Fruit fly (Drosophila melanogaster) whole organism, pupa: ENCODE data around the gene CG1910.
A peak's percentile ranks its signal among the peaks of the same experiment; 100 is the strongest.

Source experiments
- CG10348 ChIP-seq: fragments of 200-800 bp; sonication (Bioruptor generic); IDR thresholded peaks from 2 replicates; pipeline ENCODE4 v1.3.6; 2022; ENCODE audit warnings: missing biosample characterization, missing genetic modification characterization
- CG12605 ChIP-seq: fragments of 200-800 bp; sonication (Bioruptor generic); IDR thresholded peaks from 2 replicates; pipeline ENCODE4 v1.3.6; 2022; ENCODE audit warnings: missing biosample characterization, missing genetic modification characterization
- CG13204 ChIP-seq: fragments of 200-800 bp; sonication (Bioruptor generic); optimal IDR thresholded peaks from 2 replicates; lab custom pipeline; 2018; ENCODE audit warnings: missing biosample characterization, mild to moderate bottlenecking, missing genetic modification characterization, moderate library complexity
- CG14655 ChIP-seq: fragments of 200-800 bp; sonication (Bioruptor generic); optimal IDR thresholded peaks from 3 replicates; lab custom pipeline; 2017; ENCODE audit warnings: mild to moderate bottlenecking, missing biosample characterization, missing genetic modification reagents, missing genetic modification characterization
- CG15710 ChIP-seq: fragments of 200-800 bp; sonication (Bioruptor generic); optimal IDR thresholded peaks from 2 replicates; lab custom pipeline; 2018; ENCODE audit warnings: missing biosample characterization, mild to moderate bottlenecking, missing genetic modification characterization, moderate library complexity
- CG17806 ChIP-seq: fragments of 200-800 bp; sonication (Bioruptor generic); optimal IDR thresholded peaks from 2 replicates; lab custom pipeline; 2018; ENCODE audit warnings: missing biosample characterization, mild to moderate bottlenecking, missing genetic modification characterization, moderate library complexity
- CG32121 ChIP-seq: fragments of 200-800 bp; sonication (Bioruptor generic); IDR thresholded peaks from 2 replicates; pipeline ENCODE4 v1.3.6; 2022; ENCODE audit warnings: missing biosample characterization, missing genetic modification characterization
- CG34367 ChIP-seq: fragments of 200-800 bp; sonication (Bioruptor generic); optimal IDR thresholded peaks from 2 replicates; lab custom pipeline; 2018; ENCODE audit warnings: missing biosample characterization, mild to moderate bottlenecking, missing genetic modification characterization
- CG4496 ChIP-seq: fragments of 200-800 bp; sonication (Bioruptor generic); IDR thresholded peaks from 3 replicates; pipeline ENCODE4 v1.3.6; 2022; ENCODE audit warnings: missing biosample characterization, missing genetic modification characterization
- CG8159 ChIP-seq: fragments of 200-800 bp; sonication (Bioruptor generic); optimal IDR thresholded peaks from 3 replicates; lab custom pipeline; 2018; ENCODE audit warnings: missing biosample characterization, mild to moderate bottlenecking, missing genetic modification characterization, moderate library complexity
- CG8301 ChIP-seq: fragments of 200-800 bp; sonication (Bioruptor generic); optimal IDR thresholded peaks from 2 replicates; lab custom pipeline; 2018; ENCODE audit warnings: missing biosample characterization, mild to moderate bottlenecking, missing genetic modification characterization
- CG9948 ChIP-seq: fragments of 200-800 bp; sonication (Bioruptor generic); optimal IDR thresholded peaks from 2 replicates; lab custom pipeline; 2018; ENCODE audit warnings: missing biosample characterization, mild to moderate bottlenecking, missing genetic modification characterization, moderate library complexity
- D1 ChIP-seq: fragments of 200-800 bp; sonication (Bioruptor generic); optimal IDR thresholded peaks from 2 replicates; lab custom pipeline; 2018; ENCODE audit warnings: missing biosample characterization, mild to moderate bottlenecking, missing genetic modification characterization, moderate library complexity
- EcR ChIP-seq: fragments of 200-800 bp; sonication (Bioruptor generic); optimal IDR thresholded peaks from 3 replicates; lab custom pipeline; 2019; ENCODE audit warnings: missing biosample characterization, missing genetic modification characterization, mild to moderate bottlenecking, moderate library complexity, missing genetic modification reagents
- Ets98B ChIP-seq: fragments of 200-800 bp; sonication (Bioruptor generic); IDR thresholded peaks from 2 replicates; pipeline ENCODE4 v1.3.6; 2022; ENCODE audit warnings: missing biosample characterization, missing genetic modification characterization
- Pif1A ChIP-seq: fragments of 200-800 bp; sonication (Bioruptor generic); optimal IDR thresholded peaks from 3 replicates; lab custom pipeline; 2016; ENCODE audit warnings: missing biosample characterization, missing genetic modification characterization
- Pif1B ChIP-seq: fragments of 200-800 bp; sonication (Bioruptor generic); optimal IDR thresholded peaks from 3 replicates; lab custom pipeline; 2016; ENCODE audit warnings: missing biosample characterization, missing genetic modification characterization
- Snoo ChIP-seq: fragments of 200-800 bp; sonication (Bioruptor generic); optimal IDR thresholded peaks from 3 replicates; lab custom pipeline; 2017; ENCODE audit warnings: missing biosample characterization, mild to moderate bottlenecking, missing genetic modification characterization, inconsistent platforms
- fd96Ca ChIP-seq: fragments of 200-800 bp; sonication (Bioruptor generic); IDR thresholded peaks from 3 replicates; pipeline ENCODE4 v1.3.6; 2022; ENCODE audit warnings: missing biosample characterization, missing genetic modification characterization
- gl ChIP-seq: fragments of 200-800 bp; sonication (Bioruptor generic); optimal IDR thresholded peaks from 2 replicates; lab custom pipeline; 2018; ENCODE audit warnings: missing biosample characterization, mild to moderate bottlenecking, missing genetic modification characterization
- rn ChIP-seq: fragments of 200-800 bp; sonication (Bioruptor generic); IDR thresholded peaks from 2 replicates; pipeline ENCODE4 v1.3.6; 2022; ENCODE audit warnings: missing biosample characterization, missing genetic modification characterization

Gene CG1910

DNA sequence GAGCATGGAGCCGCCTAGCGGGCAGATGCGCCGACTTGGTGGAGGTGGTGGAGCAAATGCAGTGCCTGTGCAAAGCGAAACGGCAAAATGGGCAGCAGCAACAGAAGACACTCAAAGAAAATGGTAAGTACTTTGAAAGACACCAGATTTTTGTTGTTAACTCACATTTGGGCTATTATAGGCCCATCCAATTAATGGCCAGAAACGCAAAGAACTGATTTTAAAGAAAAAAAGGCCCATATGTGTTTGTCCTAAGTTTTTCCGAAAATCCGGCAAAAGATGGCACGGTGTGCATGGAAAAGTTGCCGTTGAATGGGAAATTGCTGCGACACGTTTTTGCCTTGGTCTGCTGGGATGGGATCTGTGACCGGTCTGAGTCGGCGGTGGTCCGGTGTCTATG lies 20.8 kb downstream of the CG1910 start:
- TF ChIP-seq CG10348 (GFP tag; lab: Robert Waterston, UW) (no peak), Pif1A (GFP tag; lab: Kevin White, UChicago) (peak; percentile 75), Snoo (tag; lab: Kevin White, UChicago) (no peak), CG8159 (tag; lab: Kevin White, UChicago) (peak; percentile 45), rn (peak; percentile 63), gl (tag; lab: Kevin White, UChicago) (no peak), CG8301 (tag; lab: Kevin White, UChicago) (peak; percentile 92), EcR (GFP tag; lab: Kevin White, UChicago) (no peak), Pif1B (GFP tag; lab: Kevin White, UChicago) (peak; percentile 53), CG4496 (GFP tag; lab: Robert Waterston, UW) (peak; percentile 89), D1 (no peak), CG34367 (tag; lab: Kevin White, UChicago) (no peak), CG13204 (no peak), fd96Ca (GFP tag; lab: Robert Waterston, UW) (peak; percentile 93), CG32121 (GFP tag; lab: Robert Waterston, UW) (peak; percentile 85), CG15710 (tag; lab: Kevin White, UChicago) (no peak), CG14655 (peak; percentile 91), CG12605 (GFP tag; lab: Robert Waterston, UW) (peak; percentile 68), CG17806 (tag; lab: Kevin White, UChicago) (peak; percentile 61), CG9948 (tag; lab: Kevin White, UChicago) (peak; percentile 71), Ets98B (GFP tag; lab: Robert Waterston, UW) (peak; percentile 89)

DNA sequence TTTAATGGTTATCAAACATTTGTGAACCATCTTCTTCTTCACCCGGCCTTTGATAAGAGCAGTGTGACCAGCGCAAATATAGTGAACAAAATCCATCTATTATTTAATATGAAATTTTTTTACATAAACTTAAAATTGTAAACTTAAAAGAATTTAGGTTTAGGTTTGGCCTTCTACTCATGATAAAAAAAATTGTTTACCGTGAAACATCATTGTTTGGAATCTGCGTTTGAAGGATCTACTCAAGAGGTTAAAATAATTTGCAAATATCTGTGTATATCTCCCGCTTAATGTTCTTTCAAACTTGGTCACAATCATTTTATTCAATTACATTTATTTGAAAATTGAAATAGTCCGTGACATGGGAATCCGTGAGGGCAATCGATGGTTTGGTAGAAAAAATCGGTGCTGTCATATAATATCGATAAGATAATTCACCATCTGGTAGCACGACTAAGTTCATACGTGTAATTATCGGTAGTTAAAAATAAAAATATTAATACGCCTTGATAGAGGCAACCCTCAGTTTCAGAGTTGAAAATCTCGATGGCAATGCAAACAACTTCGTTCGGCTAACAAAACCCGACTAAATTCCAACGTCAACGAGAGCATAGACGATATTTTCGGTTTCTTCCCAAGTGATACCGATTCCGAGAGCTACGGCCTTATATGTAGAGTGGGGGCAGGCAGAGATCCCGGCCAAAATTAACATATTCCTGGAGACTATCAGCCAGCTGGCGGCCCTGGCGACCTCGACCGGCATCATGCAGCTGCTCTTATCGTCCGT lies 24.5 kb downstream of the CG1910 start, which contains the start of the genes betaGlu and sip3:
Gene betaGlu, minus strand, starts transcription at position 59 of the 787 bp plus-strand sequence.
Gene sip3, plus strand, starts transcription at position 430 of the 787 bp plus-strand sequence.
- no peak for TF ChIP-seq CG4496 (GFP tag; lab: Robert Waterston, UW)
- TF ChIP-seq Pif1B (GFP tag; lab: Kevin White, UChicago): peak; percentile 5

DNA sequence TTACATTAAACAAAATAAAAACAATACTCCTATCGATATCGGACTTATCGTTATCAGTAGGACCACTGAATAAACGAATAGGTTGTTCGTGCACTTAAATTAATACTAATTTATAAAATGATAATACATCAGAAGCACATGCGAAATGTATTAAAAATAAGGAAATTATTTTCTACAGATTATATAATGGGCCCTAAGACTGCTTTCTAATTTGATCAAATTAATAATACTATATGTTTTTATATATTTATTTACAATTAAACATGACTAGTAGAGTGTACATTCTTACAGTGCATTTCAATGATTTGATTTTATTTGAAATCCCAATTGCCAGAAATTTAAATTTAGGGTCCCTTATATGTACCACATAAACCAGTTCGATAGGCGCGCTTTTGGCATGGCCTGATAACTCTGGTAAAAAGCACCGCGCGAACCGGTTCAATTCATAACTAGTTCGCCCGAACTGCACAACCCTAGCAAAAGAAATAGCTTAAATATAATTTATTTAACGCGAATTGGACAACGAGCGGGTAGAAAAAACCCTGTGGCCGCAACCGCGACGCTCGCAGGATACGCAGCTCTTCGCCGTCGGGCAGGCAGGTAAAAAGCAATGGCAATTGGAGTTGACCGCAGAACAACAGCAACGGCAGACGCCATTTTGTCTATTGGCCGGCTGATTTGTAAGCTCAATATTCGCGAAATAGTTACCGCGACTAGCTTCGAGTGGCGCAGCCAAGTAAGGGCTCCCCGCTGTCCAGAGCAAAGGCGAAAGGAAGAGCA lies 29.3 kb downstream of the CG1910 start, which contains the start of the genes CG2126 and faf:
Gene CG2126, minus strand, starts transcription at position 70 of the 780 bp plus-strand sequence.
Gene faf, plus strand, starts transcription at position 438 of the 780 bp plus-strand sequence.
- no peak for TF ChIP-seq CG14655
- TF ChIP-seq CG34367 (tag; lab: Kevin White, UChicago): peak; percentile 55
- no peak for TF ChIP-seq CG10348 (GFP tag; lab: Robert Waterston, UW)
- no peak for TF ChIP-seq Pif1A (GFP tag; lab: Kevin White, UChicago)
- peak; percentile 53; the same call in 1 of the 2 replicates for TF ChIP-seq CG12605 (GFP tag; lab: Robert Waterston, UW)
- peak; percentile 79 for TF ChIP-seq CG8159 (tag; lab: Kevin White, UChicago)
- TF ChIP-seq CG4496 (GFP tag; lab: Robert Waterston, UW): peak; percentile 70
- peak; percentile 76 for TF ChIP-seq CG32121 (GFP tag; lab: Robert Waterston, UW)
- TF ChIP-seq CG9948 (tag; lab: Kevin White, UChicago): no peak
- TF ChIP-seq CG17806 (tag; lab: Kevin White, UChicago): peak; percentile 67
- peak; percentile 53 for TF ChIP-seq Snoo (tag; lab: Kevin White, UChicago)
- TF ChIP-seq rn: peak; percentile 22; the same call in 1 of the 2 replicates
- peak; percentile 51; the same call in 1 of the 2 replicates for TF ChIP-seq Ets98B (GFP tag; lab: Robert Waterston, UW)
- peak; percentile 65 for TF ChIP-seq CG15710 (tag; lab: Kevin White, UChicago)
- TF ChIP-seq CG8301 (tag; lab: Kevin White, UChicago): no peak
- TF ChIP-seq EcR (GFP tag; lab: Kevin White, UChicago): no peak
- no peak for TF ChIP-seq CG13204
- no peak for TF ChIP-seq gl (tag; lab: Kevin White, UChicago)
- TF ChIP-seq D1: no peak
- TF ChIP-seq Pif1B (GFP tag; lab: Kevin White, UChicago): no peak
- TF ChIP-seq fd96Ca (GFP tag; lab: Robert Waterston, UW): no peak
- TF ChIP-seq, all 21 proteins: peak for 10

DNA sequence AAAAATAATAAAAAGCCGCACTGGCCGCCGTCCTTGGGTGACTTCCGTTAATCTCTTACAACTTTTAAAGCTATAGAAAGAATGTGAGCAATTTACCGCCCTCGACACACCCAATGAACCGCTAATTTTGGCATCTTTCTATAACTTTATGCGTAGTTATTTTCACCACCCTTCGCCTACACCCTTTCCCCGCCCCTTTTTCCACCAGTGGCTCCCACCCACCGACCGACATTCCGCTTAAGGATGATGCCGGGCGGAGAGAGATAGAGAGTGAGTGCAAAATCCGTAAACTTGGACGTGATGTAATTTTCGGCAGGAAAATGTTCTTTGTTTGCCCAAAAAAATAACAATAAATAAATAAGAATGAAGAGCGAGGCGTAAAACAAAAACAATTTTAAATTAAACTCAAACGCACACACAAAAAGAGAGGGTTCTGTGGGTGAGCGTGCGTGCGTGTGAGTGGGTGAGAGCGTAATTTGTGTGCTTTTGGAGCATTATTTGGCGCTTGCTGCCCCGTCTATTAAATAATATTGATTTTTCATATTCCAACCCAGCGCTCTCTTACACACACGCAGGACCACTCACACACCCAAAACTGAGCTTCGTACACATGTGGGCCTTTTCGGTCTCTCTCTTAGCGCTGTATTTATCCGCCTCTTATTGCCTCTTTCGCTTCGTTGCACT lies 30.2 kb downstream of the CG1910 start:
- no peak for TF ChIP-seq CG12605 (GFP tag; lab: Robert Waterston, UW)
- no peak for TF ChIP-seq CG34367 (tag; lab: Kevin White, UChicago)
- no peak for TF ChIP-seq CG4496 (GFP tag; lab: Robert Waterston, UW)
- TF ChIP-seq CG10348 (GFP tag; lab: Robert Waterston, UW): no peak
- TF ChIP-seq EcR (GFP tag; lab: Kevin White, UChicago): no peak
- TF ChIP-seq CG17806 (tag; lab: Kevin White, UChicago): no peak
- TF ChIP-seq Pif1A (GFP tag; lab: Kevin White, UChicago): no peak
- no peak for TF ChIP-seq fd96Ca (GFP tag; lab: Robert Waterston, UW)
- no peak for TF ChIP-seq CG8159 (tag; lab: Kevin White, UChicago)
- TF ChIP-seq Snoo (tag; lab: Kevin White, UChicago): no peak
- TF ChIP-seq CG13204: no peak
- TF ChIP-seq D1: no peak
- no peak for TF ChIP-seq CG32121 (GFP tag; lab: Robert Waterston, UW)
